Fruit fly (Drosophila melanogaster): ENCODE results near the gene CG34279.
A peak's percentile ranks its signal among the peaks of the same experiment; 100 is the strongest.

CG34279 gene

DNA sequence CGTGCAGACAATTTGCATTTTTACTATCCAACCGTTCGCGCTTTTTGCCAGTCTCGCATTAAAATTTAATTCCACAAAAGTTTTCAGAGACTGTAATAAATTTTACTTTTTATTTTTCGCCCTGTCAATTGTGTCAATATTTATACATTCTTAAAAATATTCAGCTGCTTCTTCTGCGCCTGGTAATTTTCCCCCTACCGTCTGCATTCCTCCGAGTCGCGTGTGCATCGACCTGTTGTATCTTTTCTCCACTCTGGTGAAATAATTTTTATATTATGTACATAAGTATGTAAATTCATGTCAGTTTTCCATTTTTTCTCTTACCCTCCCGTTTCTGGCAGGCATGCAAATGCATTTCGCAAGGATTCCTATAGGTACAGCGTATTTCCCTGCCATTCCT, at the start of gene CG34279:
Gene CG34279, minus strand, starts transcription at position 101 of the 400 bp plus-strand sequence.
- TF ChIP-seq CG7045 (GFP tag; optimal IDR thresholded peaks at IDR 0.05) (no peak), CG7101 (tag; optimal IDR thresholded peaks at IDR 0.05) (no peak), Hr96 (GFP tag; optimal IDR thresholded peaks at IDR 0.05) (no peak), CG33017 (tag; optimal IDR thresholded peaks at IDR 0.05) (no peak), CG11617 (GFP tag; optimal IDR thresholded peaks at IDR 0.05) (no peak), cic (GFP tag; optimal IDR thresholded peaks at IDR 0.05) (no peak), CG14711 (tag; optimal IDR thresholded peaks at IDR 0.05) (no peak), Mnt (GFP tag; optimal IDR thresholded peaks at IDR 0.05) (no peak), ovo (GFP tag; optimal IDR thresholded peaks at IDR 0.05) (no peak), bab1 (GFP tag; optimal IDR thresholded peaks at IDR 0.05) (no peak), CG5204 (GFP tag; optimal IDR thresholded peaks at IDR 0.05) (no peak), pad (GFP tag; optimal IDR thresholded peaks at IDR 0.05) (no peak), Crg-1 (GFP tag; optimal IDR thresholded peaks at IDR 0.05) (no peak), kay (GFP tag; ENCODE audit: borderline replicate concordance) (no peak), tj (GFP tag; optimal IDR thresholded peaks at IDR 0.05) (no peak), CG12768 (GFP tag; optimal IDR thresholded peaks at IDR 0.05) (no peak), CG1620 (GFP tag; optimal IDR thresholded peaks at IDR 0.05) (no peak), cnc (optimal IDR thresholded peaks at IDR 0.05) (no peak)

DNA sequence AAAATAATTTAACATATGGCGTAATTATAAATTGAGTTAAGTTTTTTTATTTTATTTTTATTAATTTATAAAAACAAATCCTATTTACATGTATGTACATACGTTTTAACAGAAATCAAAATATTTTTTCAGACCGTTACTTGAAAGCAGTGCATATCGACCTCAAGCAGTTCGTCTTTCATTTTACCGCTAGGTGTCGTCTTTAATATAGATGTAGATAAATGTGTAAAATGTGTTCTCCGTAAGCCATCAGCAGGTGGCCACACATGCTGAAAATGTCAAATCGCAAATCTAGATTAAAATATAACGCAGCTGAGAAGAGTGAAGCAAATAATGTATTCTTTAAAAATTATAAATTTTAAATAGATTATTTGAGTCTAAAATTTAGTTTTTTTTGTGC, 46.3 kb upstream of the CG34279 start:
- no peak for TF ChIP-seq cic (GFP tag; optimal IDR thresholded peaks at IDR 0.05)
- no peak for TF ChIP-seq bab1 (GFP tag; optimal IDR thresholded peaks at IDR 0.05)
- TF ChIP-seq pad (GFP tag; optimal IDR thresholded peaks at IDR 0.05) = no peak
- TF ChIP-seq CG5204 (GFP tag; optimal IDR thresholded peaks at IDR 0.05) = no peak
- TF ChIP-seq cnc (optimal IDR thresholded peaks at IDR 0.05) = no peak

DNA sequence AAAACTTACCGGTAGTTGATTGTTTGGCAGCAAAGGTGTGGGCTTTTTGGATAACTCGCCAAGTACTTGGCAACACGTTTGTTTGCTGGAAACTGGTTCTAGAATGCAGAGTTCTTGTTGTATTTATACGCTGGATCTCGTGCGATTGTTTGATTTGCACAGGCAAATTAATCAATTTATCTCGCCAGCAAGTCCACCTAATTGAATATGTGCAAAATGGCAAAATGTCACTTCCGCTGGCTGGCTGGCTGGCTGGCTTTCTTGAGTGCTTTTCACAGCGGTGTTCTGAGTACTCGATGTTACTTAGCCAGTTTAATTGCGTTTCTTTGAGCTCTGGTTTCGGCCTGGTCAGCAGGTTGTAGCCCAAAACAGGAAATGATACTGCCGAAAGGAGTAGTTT, 45.7 kb upstream of the CG34279 start, which contains the start of gene Eh:
Gene Eh, minus strand, starts transcription at position 101 of the 400 bp plus-strand sequence.
- TF ChIP-seq toe (GFP tag; optimal IDR thresholded peaks at IDR 0.05) (no peak), CG7045 (GFP tag; optimal IDR thresholded peaks at IDR 0.05) (no peak), cnc (optimal IDR thresholded peaks at IDR 0.05) (no peak), CG12768 (GFP tag; optimal IDR thresholded peaks at IDR 0.05) (no peak), bab1 (GFP tag; optimal IDR thresholded peaks at IDR 0.05) (no peak), cic (GFP tag; optimal IDR thresholded peaks at IDR 0.05) (no peak), CG1620 (GFP tag; optimal IDR thresholded peaks at IDR 0.05) (no peak)

dm6 chr3R:17447615-17448014, 44.5 kb upstream of the CG34279 start:
- TF ChIP-seq CG1620 (GFP tag; optimal IDR thresholded peaks at IDR 0.05) (no peak), CG11617 (GFP tag; optimal IDR thresholded peaks at IDR 0.05) (no peak), CG33017 (tag; optimal IDR thresholded peaks at IDR 0.05) (no peak), pad (GFP tag; optimal IDR thresholded peaks at IDR 0.05) (no peak), cnc (optimal IDR thresholded peaks at IDR 0.05) (no peak), CG7101 (tag; optimal IDR thresholded peaks at IDR 0.05) (no peak), kay (GFP tag; ENCODE audit: borderline replicate concordance) (no peak), Mnt (GFP tag; optimal IDR thresholded peaks at IDR 0.05) (no peak), CG7045 (GFP tag; optimal IDR thresholded peaks at IDR 0.05) (no peak), ovo (GFP tag; optimal IDR thresholded peaks at IDR 0.05) (no peak), bab1 (GFP tag; optimal IDR thresholded peaks at IDR 0.05) (no peak), cic (GFP tag; optimal IDR thresholded peaks at IDR 0.05) (no peak)

- TF ChIP-seq cnc (optimal IDR thresholded peaks at IDR 0.05) (no peak), CG7045 (GFP tag; optimal IDR thresholded peaks at IDR 0.05) (no peak), Mnt (GFP tag; optimal IDR thresholded peaks at IDR 0.05) (no peak)
These were observed 37.5 kb upstream of the CG34279 start, which contains the start of gene CG14331 for dm6 chr3R:17440628-17441027. TSS of gene CG14331 (minus strand) at chr3R:17440728.

- TF ChIP-seq bab1 (GFP tag; optimal IDR thresholded peaks at IDR 0.05) (no peak), cnc (optimal IDR thresholded peaks at IDR 0.05) (no peak), kay (GFP tag; ENCODE audit: borderline replicate concordance) (peak; percentile 36)
These were observed 31.2 kb upstream of the CG34279 start, which contains the start of gene CG44090 for dm6 chr3R:17434330-17434729. TSS of gene CG44090 (minus strand) at chr3R:17434430.

- TF ChIP-seq toe (GFP tag; optimal IDR thresholded peaks at IDR 0.05) = no peak
- TF ChIP-seq Hr96 (GFP tag; optimal IDR thresholded peaks at IDR 0.05) = no peak
- no peak for TF ChIP-seq CG7045 (GFP tag; optimal IDR thresholded peaks at IDR 0.05)
- TF ChIP-seq kay (GFP tag; ENCODE audit: borderline replicate concordance) = no peak
- TF ChIP-seq tj (GFP tag; optimal IDR thresholded peaks at IDR 0.05) = no peak
- TF ChIP-seq CG11617 (GFP tag; optimal IDR thresholded peaks at IDR 0.05) = no peak
These were observed 30.0 kb upstream of the CG34279 start for dm6 chr3R:17433117-17433516.

DNA sequence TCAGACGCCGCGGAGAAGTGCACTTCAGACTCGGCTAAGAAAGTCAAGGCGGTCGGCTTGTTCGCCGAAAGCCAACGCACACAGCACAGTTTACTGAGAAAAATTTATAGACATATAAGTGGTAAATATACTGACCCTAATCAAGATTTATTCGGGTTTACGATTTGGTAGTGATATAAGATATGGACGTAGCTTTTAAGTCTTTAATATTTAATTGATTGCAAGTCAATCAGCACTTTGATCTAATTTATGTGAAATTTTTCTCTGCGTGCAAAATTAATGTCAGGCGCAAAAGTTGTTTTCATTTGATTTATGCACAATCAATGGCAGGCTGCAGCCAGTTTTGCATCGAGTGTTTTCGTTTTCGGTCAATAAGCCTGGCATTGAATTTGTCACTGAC, 27.4 kb upstream of the CG34279 start:
- TF ChIP-seq tj (GFP tag; optimal IDR thresholded peaks at IDR 0.05) (no peak), pad (GFP tag; optimal IDR thresholded peaks at IDR 0.05) (no peak), kay (GFP tag; ENCODE audit: borderline replicate concordance) (no peak), CG1620 (GFP tag; optimal IDR thresholded peaks at IDR 0.05) (no peak), toe (GFP tag; optimal IDR thresholded peaks at IDR 0.05) (no peak), CG7101 (tag; optimal IDR thresholded peaks at IDR 0.05) (no peak), Crg-1 (GFP tag; optimal IDR thresholded peaks at IDR 0.05) (no peak)
